Worm (Caenorhabditis elegans): ENCODE measurements around the gene F56B3.2.

Gene F56B3.2

DNA sequence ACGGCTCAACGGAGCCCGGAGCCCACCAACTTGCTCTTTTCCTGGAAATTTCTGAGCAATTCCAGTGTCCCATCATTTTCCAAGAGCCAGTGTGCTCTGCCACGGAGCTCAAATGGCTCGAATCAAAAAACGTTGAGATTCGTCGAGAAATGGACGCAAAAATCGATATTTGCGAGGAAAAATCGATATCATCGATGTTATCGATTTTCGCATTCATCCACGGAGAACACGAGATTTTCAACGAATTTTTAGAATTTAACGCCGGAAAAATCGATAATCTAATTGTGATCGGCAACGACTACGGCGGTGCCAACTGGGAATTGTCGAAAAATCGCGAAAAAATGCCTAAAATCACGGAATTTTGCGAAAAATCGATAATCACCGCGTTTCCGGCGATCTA lies 37.3 kb upstream of the F56B3.2 start (continued):
- no peak for TF ChIP-seq ceh-100 (GFP tag; IDR thresholded peaks at IDR 0.05)

DNA sequence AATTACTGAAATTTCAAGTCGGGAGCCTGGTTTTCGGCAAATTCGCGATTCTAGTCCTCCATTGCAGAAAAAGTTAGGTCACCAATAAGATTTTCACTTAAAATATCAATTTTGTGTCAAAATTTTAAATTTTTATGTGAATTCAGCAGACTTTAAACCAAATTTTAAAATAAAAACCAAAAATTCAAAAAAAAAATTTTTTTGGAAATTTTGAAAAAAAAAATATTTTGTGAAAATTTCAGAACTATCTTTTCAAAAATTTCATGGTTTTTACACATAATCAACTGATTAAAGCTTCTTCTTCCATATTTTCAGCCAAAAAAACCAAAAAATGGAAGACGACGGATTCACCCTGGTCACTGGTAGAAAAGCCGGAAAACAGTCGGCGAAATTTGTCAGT lies 36.4 kb upstream of the F56B3.2 start, which contains the start of gene Y55F3BL.4:
Gene Y55F3BL.4 (plus strand): TSS at position 301 of the 400 bp plus-strand sequence.
- TF ChIP-seq hlh-12 (tag; optimal IDR thresholded peaks at IDR 0.05) (no peak), lir-1 (GFP tag; conservative IDR thresholded peaks at IDR 0.05) (no peak)

DNA sequence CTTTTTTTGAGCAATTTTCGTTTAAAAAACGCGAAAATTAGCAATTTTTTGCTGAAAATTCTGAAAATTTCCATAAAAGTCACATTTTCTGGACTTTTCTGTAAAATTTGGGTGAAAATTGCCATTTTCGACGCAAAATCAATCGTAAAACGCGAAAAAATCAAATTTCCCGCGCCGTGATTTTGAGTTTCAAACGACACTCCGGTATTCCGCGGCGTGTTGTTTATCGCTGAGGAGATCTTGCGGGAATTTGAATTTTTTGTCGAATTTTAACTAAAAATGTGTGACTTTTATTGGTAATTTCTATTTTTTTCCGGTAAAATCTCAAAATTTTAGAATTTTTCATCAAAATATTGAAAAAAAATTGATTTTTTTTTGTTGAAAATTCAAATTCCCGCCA lies 32.8 kb upstream of the F56B3.2 start:
- TF ChIP-seq sptf-2 (GFP tag; optimal IDR thresholded peaks at IDR 0.05) (no peak), F39B2.1 (GFP tag; IDR thresholded peaks at IDR 0.05) (no peak), K11D2.4 (GFP tag; IDR thresholded peaks at IDR 0.05) (no peak), hlh-26 (GFP tag; conservative IDR thresholded peaks at IDR 0.05) (no peak), tlf-1 (GFP tag; optimal IDR thresholded peaks at IDR 0.05) (no peak), F57C9.4 (tag; optimal IDR thresholded peaks at IDR 0.05) (no peak), chd-7 (tag; optimal IDR thresholded peaks at IDR 0.05) (no peak), mxl-1 (tag; optimal IDR thresholded peaks at IDR 0.05) (no peak), sea-2 (GFP tag; IDR thresholded peaks at IDR 0.05) (no peak), madf-8 (GFP tag; conservative IDR thresholded peaks at IDR 0.05) (no peak), Y79H2A.3 (GFP tag; conservative IDR thresholded peaks at IDR 0.05) (no peak), somi-1 (GFP tag; optimal IDR thresholded peaks at IDR 0.05) (no peak), ztf-25 (GFP tag; IDR thresholded peaks at IDR 0.05) (no peak)

DNA sequence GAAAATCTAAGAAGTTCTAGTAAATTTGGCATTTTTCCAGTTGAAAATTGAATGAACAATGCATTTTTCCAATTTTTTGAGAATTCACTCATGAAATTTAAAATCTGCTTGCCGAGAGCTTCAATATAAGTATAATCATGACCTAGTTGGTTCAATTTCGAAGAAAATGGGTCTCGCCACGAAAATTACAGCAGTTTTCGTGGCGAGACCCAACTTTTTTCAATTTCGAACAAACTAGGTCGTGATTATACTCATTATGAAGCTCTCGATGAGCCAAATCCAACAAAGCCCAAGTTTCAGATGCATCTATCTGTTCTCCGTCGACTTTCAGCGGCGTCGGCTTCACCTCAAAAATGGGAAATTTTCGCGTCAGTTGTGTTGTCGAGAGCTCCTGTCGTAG lies 32.1 kb upstream of the F56B3.2 start, which contains the start of gene mrpl-46:
Gene mrpl-46 (plus strand): TSS at position 301 of the 400 bp plus-strand sequence.
- TF ChIP-seq sea-2 (GFP tag; IDR thresholded peaks at IDR 0.05) (no peak), sdz-38 (tag; optimal IDR thresholded peaks at IDR 0.05) (no peak), F10E7.11 (tag; optimal IDR thresholded peaks at IDR 0.05) (no peak), F57C9.4 (tag; optimal IDR thresholded peaks at IDR 0.05) (no peak), ceh-58 (GFP tag; IDR thresholded peaks at IDR 0.05) (no peak), Y53G8AR.9 (GFP tag; conservative IDR thresholded peaks at IDR 0.05) (no peak), Y79H2A.3 (GFP tag; conservative IDR thresholded peaks at IDR 0.05) (no peak), C17E4.6 (GFP tag; IDR thresholded peaks at IDR 0.05) (no peak), F52B5.7 (tag; optimal IDR thresholded peaks at IDR 0.05) (no peak), fkh-3 (tag; optimal IDR thresholded peaks at IDR 0.05) (no peak), sptf-2 (GFP tag; optimal IDR thresholded peaks at IDR 0.05) (no peak), K11D2.4 (GFP tag; IDR thresholded peaks at IDR 0.05) (no peak), let-526 (GFP tag; IDR thresholded peaks at IDR 0.05) (no peak), C06A6.2 (GFP tag; conservative IDR thresholded peaks at IDR 0.05) (no peak), ztf-18 (tag; optimal IDR thresholded peaks at IDR 0.05) (no peak)

DNA sequence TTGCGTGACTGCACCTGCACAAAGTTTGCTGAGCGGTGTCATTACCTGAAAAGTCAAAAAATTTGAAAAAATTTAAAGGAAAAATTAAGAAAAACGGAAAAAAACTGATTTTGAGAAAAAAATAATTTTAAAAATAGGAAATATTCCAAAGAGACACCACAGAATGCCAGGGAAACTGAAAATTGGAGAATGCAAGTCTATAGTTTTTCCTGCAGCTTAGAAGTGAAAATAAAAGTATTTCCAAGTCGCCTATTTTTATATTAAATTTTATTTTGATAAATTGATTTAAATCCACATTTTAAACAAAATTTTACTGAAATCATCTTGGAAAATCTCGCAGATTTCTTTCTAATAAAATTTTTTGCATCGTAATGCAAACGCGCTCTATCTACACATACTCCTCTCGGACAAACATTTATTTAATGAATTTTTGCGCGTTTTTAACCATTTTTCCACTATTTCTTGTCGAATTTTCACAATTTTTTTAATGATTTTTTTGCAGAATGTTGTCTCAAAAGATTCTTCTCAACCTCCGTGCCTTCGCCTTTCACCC lies 28.2 kb upstream of the F56B3.2 start, which contains the start of the genes F56B3.11 and ech-5:
Gene F56B3.11 (minus strand): TSS at position 51 of the 553 bp plus-strand sequence.
Gene ech-5 (plus strand): TSS at position 503 of the 553 bp plus-strand sequence.
- TF ChIP-seq B0336.3 (GFP tag; IDR thresholded peaks at IDR 0.05) (no peak), zim-3 (tag; optimal IDR thresholded peaks at IDR 0.05) (no peak), F57C9.4 (tag; optimal IDR thresholded peaks at IDR 0.05) (no peak), dpff-1 (tag; optimal IDR thresholded peaks at IDR 0.05) (no peak), let-526 (GFP tag; IDR thresholded peaks at IDR 0.05) (no peak), lin-26 (GFP tag; IDR thresholded peaks at IDR 0.05) (no peak), hsf-1 (GFP tag; IDR thresholded peaks at IDR 0.05) (no peak), attf-6 (GFP tag; IDR thresholded peaks at IDR 0.05) (no peak), rpc-1 (optimal IDR thresholded peaks at IDR 0.05) (no peak), rpc-1 (tag; optimal IDR thresholded peaks at IDR 0.05) (no peak), Y53G8AR.9 (GFP tag; conservative IDR thresholded peaks at IDR 0.05) (no peak), ztf-22 (GFP tag; optimal IDR thresholded peaks at IDR 0.05) (no peak), zfh-2 (GFP tag; conservative IDR thresholded peaks at IDR 0.05) (no peak), B0019.2 (GFP tag; conservative IDR thresholded peaks at IDR 0.05) (no peak), nhr-80 (tag; optimal IDR thresholded peaks at IDR 0.05) (peak; percentile 1), nhr-120 (GFP tag; IDR thresholded peaks at IDR 0.05) (no peak), xnd-1 (tag; optimal IDR thresholded peaks at IDR 0.05) (no peak), ceh-100 (GFP tag; IDR thresholded peaks at IDR 0.05) (peak; percentile 95), lag-1 (GFP tag; IDR thresholded peaks at IDR 0.05) (no peak), rcor-1 (GFP tag; IDR thresholded peaks at IDR 0.05) (no peak), F49E8.2 (tag; optimal IDR thresholded peaks at IDR 0.05; ENCODE audit: insufficient read depth) (no peak), T07F8.4 (tag; optimal IDR thresholded peaks at IDR 0.05) (no peak)
